Fruit fly (Drosophila melanogaster): Measurements from ENCODE around the gene prtp.
A peak's percentile ranks its signal among the peaks of the same experiment; 100 is the strongest.

prtp gene

DNA sequence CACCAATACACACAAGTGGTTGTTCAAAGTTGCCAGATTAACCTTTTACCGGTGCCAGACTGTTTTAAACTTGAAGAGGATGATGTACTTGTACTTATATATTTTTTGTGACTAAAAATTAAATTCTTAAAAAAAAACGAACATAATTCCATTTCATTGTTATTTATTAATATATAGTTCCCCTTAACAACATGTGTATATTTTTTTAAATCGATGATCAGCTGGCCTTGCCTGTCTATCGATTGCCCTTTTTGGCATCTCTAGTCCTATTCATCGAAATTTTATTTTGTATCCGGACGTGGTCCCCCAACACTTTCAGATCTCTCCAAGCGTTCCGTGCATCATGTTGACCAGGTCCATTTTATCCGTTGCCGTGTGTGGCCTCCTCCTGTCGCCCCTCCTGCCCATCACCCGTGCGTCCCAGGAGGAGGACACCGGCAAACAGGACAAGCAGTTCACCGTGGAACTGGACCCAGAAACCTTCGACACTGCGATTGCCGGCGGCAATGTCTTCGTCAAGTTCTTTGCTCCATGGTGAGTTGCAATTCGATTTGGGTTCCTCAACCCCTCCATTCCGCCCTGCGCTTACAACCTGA lies at the start of gene prtp:
prtp (plus strand) TSS at position 26 of the 596 bp plus-strand sequence.
- TF ChIP-seq CG8301 (tag; optimal IDR thresholded peaks at IDR 0.05): no peak
- no peak for TF ChIP-seq CG9948 (tag; optimal IDR thresholded peaks at IDR 0.05)
- TF ChIP-seq Ets98B (GFP tag; IDR thresholded peaks at IDR 0.05): no peak
- TF ChIP-seq CG32121 (GFP tag; IDR thresholded peaks at IDR 0.05): no peak
- no peak for TF ChIP-seq Snoo (tag; optimal IDR thresholded peaks at IDR 0.05)
- no peak for TF ChIP-seq CG13204 (GFP tag; optimal IDR thresholded peaks at IDR 0.05)
- no peak for TF ChIP-seq D1 (tag; optimal IDR thresholded peaks at IDR 0.05)
- TF ChIP-seq EcR (GFP tag; optimal IDR thresholded peaks at IDR 0.05): no peak

DNA sequence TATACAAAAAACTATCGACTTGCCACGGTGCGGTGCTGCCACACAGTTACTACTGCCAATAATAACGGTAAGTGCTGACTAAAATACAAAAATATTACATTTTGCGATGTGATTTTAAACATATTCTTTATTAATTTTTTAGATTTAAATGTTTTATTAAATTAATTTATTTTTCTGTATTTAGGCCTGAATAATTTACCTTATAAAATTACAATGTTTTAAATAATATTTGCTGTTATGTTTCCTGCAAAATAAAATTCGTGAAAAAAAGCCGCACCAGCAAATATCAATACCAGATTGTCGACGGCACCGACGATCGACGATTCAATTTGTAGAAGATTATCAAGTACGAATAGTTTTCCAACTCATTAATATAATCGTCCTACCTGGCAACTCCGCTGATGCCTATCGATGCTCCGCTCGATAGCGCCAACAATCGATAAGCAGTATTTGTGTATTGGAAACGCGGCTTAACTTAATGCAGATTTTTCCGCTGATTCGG lies 38.0 kb upstream of the prtp start, which contains the start of the genes Vlet and bif:
Vlet (minus strand) TSS at position 51 of the 502 bp plus-strand sequence.
bif (plus strand) TSS at position 432 of the 502 bp plus-strand sequence.
- TF ChIP-seq CG34367 (tag; optimal IDR thresholded peaks at IDR 0.05): peak; percentile 50
- TF ChIP-seq D1 (tag; optimal IDR thresholded peaks at IDR 0.05): peak; percentile 69
- TF ChIP-seq CG15710 (tag; optimal IDR thresholded peaks at IDR 0.05): peak; percentile 47
- TF ChIP-seq rn (GFP tag; IDR thresholded peaks at IDR 0.05): no peak
- TF ChIP-seq Ets98B (GFP tag; IDR thresholded peaks at IDR 0.05): no peak; the same call in 1 of the 2 replicates
- TF ChIP-seq CG8301 (tag; optimal IDR thresholded peaks at IDR 0.05): peak; percentile 30
- 0 out of 3 replicates have a peak, but pooled peaks have one; percentile 17 for TF ChIP-seq CG4496 (GFP tag; IDR thresholded peaks at IDR 0.05)
- TF ChIP-seq CG14655 (GFP tag; optimal IDR thresholded peaks at IDR 0.05): no peak
- TF ChIP-seq CG10348 (GFP tag; IDR thresholded peaks at IDR 0.05): no peak
- TF ChIP-seq CG9948 (tag; optimal IDR thresholded peaks at IDR 0.05): peak; percentile 58
- no peak for TF ChIP-seq gl (tag; optimal IDR thresholded peaks at IDR 0.05)
- no peak for TF ChIP-seq CG13204 (GFP tag; optimal IDR thresholded peaks at IDR 0.05)
- TF ChIP-seq CG8159 (tag; optimal IDR thresholded peaks at IDR 0.05): peak; percentile 57
- TF ChIP-seq EcR (GFP tag; optimal IDR thresholded peaks at IDR 0.05): no peak
- TF ChIP-seq Pif1B (GFP tag; optimal IDR thresholded peaks at IDR 0.05): peak; percentile 59
- TF ChIP-seq fd96Ca (GFP tag; IDR thresholded peaks at IDR 0.05): peak; percentile 64; the same call in 1 of the 3 replicates
- TF ChIP-seq CG12605 (GFP tag; IDR thresholded peaks at IDR 0.05): no peak
- TF ChIP-seq Pif1A (GFP tag; optimal IDR thresholded peaks at IDR 0.05): no peak
- TF ChIP-seq Snoo (tag; optimal IDR thresholded peaks at IDR 0.05): peak; percentile 48
- TF ChIP-seq CG17806 (tag; optimal IDR thresholded peaks at IDR 0.05): peak; percentile 36
- TF ChIP-seq CG32121 (GFP tag; IDR thresholded peaks at IDR 0.05): 0 out of 2 replicates have a peak, but pooled peaks have one; percentile 37

DNA sequence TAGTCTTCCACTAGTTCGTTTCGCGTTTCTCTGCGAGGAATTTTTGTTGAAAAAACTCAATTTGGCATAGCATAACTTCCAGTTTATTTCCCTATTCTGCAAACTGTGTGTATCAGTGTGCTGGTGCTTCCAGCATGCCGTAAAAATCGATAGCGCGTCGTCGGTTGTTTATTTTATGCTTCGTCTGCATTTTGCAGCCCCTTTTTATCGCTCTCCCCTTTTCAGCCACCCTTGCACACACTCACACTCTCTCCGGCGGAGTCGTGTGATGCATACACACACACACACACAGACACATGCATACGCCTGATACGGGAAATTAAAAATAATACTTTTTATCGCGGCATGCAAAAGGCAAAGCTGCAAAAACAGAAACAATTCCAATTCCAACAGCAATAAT lies 37.1 kb upstream of the prtp start:
- peak; percentile 55; the same call in 1 of the 3 replicates for TF ChIP-seq CG4496 (GFP tag; IDR thresholded peaks at IDR 0.05)
- TF ChIP-seq Ets98B (GFP tag; IDR thresholded peaks at IDR 0.05): peak; percentile 15; the same call in 1 of the 2 replicates
- no peak for TF ChIP-seq D1 (tag; optimal IDR thresholded peaks at IDR 0.05)
- TF ChIP-seq Pif1A (GFP tag; optimal IDR thresholded peaks at IDR 0.05): no peak

DNA sequence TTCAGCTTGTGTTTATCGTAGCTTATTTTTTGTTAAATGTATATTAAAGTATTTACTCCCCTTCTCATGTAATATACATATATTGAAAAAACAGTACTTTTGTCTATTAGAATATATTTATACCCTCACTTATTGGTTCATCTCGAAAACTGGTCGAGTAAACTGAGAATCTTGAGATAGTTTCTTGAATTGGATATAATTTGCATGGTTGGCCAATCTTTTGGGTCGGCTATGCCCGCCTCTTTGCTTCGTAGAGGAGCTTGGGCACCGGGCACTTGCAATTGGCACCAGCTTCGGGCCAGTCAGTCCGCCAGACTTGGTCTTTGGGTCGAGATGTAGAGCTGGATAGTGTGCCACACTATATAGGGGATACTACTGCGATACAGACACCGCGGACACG lies 36.2 kb upstream of the prtp start:
- TF ChIP-seq CG4496 (GFP tag; IDR thresholded peaks at IDR 0.05) (no peak), D1 (tag; optimal IDR thresholded peaks at IDR 0.05) (no peak), Ets98B (GFP tag; IDR thresholded peaks at IDR 0.05) (0 out of 2 replicates have a peak, but pooled peaks have one; percentile 12)

DNA sequence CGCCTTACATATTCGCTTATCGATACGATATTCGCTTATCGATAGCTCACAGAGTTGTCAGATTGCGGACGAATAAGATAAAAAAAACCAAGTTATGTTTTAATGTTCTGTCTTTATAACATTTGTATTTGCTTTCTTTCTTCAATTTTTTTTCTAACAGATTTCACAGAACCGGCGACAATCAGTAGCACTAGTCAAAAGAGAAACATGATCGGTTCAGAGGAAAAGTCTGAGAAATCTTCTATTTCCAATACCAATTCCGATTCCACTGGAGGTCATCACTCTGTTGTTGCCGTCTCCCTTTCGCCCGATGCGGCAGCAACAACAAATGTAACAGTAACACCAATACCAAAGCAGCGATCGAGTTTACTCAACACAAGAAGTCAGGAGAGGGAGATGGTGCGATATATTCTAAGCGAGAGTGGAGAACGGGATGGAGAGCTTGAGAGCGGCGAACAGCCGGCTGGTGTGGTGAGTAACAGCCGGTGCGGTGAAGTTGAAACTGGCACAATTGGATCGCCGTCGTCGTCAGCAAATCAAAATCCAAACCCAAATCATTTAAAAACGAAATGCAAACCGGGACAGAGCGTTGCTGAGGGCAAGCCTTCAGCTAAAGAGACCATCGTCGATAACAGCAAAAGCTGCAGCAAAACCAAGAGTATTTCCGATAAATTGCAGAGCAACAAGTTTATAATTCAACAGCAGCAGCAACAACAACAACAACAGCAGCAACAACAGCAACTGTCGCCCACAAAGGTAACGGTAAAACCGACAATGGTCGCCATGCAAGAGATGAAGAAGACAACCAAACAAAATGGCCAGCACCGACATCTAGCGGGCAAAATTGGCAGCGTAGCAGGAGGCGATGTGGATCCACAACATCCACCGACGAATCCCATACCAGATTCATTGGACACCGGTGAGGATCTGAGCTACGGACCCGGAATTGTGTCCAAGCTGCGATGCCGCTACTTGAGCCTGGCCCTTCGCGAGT lies 34.7 kb upstream of the prtp start:
- TF ChIP-seq CG12605 (GFP tag; IDR thresholded peaks at IDR 0.05) (peak; percentile 10; the same call in 1 of the 2 replicates), CG10348 (GFP tag; IDR thresholded peaks at IDR 0.05) (no peak), CG8301 (tag; optimal IDR thresholded peaks at IDR 0.05) (peak; percentile 24), CG34367 (tag; optimal IDR thresholded peaks at IDR 0.05) (peak; percentile 16), CG15710 (tag; optimal IDR thresholded peaks at IDR 0.05) (peak; percentile 64), CG14655 (GFP tag; optimal IDR thresholded peaks at IDR 0.05) (peak; percentile 54), CG32121 (GFP tag; IDR thresholded peaks at IDR 0.05) (0 out of 2 replicates have a peak, but pooled peaks have one; percentile 7), CG17806 (tag; optimal IDR thresholded peaks at IDR 0.05) (peak; percentile 39), rn (GFP tag; IDR thresholded peaks at IDR 0.05) (no peak; the same call in 1 of the 2 replicates), fd96Ca (GFP tag; IDR thresholded peaks at IDR 0.05) (peak; percentile 68; the same call in 2 of the 3 replicates), CG9948 (tag; optimal IDR thresholded peaks at IDR 0.05) (peak; percentile 21), Pif1A (GFP tag; optimal IDR thresholded peaks at IDR 0.05) (peak; percentile 55), EcR (GFP tag; optimal IDR thresholded peaks at IDR 0.05) (peak; percentile 99), D1 (tag; optimal IDR thresholded peaks at IDR 0.05) (peak; percentile 6), Ets98B (GFP tag; IDR thresholded peaks at IDR 0.05) (peak; percentile 33), Pif1B (GFP tag; optimal IDR thresholded peaks at IDR 0.05) (peak; percentile 11), gl (tag; optimal IDR thresholded peaks at IDR 0.05) (no peak), CG4496 (GFP tag; IDR thresholded peaks at IDR 0.05) (peak; percentile 43; the same call in 1 of the 3 replicates), Snoo (tag; optimal IDR thresholded peaks at IDR 0.05) (peak; percentile 37), CG8159 (tag; optimal IDR thresholded peaks at IDR 0.05) (peak; percentile 47), CG13204 (GFP tag; optimal IDR thresholded peaks at IDR 0.05) (peak; percentile 42)
